Fruit fly (Drosophila melanogaster) whole organism: ENCODE measurements around the gene CG3534.

Experiments
- CG8478 ChIP-seq: fragments of >200 bp; optimal IDR thresholded peaks from 2 replicates; lab custom pipeline; 2018; ENCODE audit warnings: inconsistent platforms
- EcR ChIP-seq, 2 experiments: fragments of >200 bp; optimal IDR thresholded peaks; 2 replicates each; lab custom pipeline; 2017; ENCODE audit warnings: missing biosample characterization in 2 of 2, missing genetic modification characterization in 2 of 2, missing genetic modification reagents in 2 of 2
- pan ChIP-seq: fragments of >200 bp; optimal IDR thresholded peaks from 2 replicates; lab custom pipeline; 2017
- psq ChIP-seq: fragments of >200 bp; optimal IDR thresholded peaks from 2 replicates; lab custom pipeline; 2017
- usp ChIP-seq: fragments of >200 bp; optimal IDR thresholded peaks from 2 replicates; lab custom pipeline; 2017; ENCODE audit warnings: missing biosample characterization, missing genetic modification characterization, mixed read lengths

dm6 chr3R:17008675-17009022 is 12.4 kb downstream of the CG3534 start:
- TF ChIP-seq usp (GFP tag; lab: Kevin White, UChicago) (no peak), psq (lab: Kevin White, UChicago) (no peak), pan (no peak), EcR (GFP tag; optimal IDR thresholded peaks at IDR 0.05; lab: Kevin White, UChicago) (no peak), CG8478 (lab: Kevin White, UChicago) (no peak)
